Worm (Caenorhabditis elegans) whole organism, L4/young adult: ENCODE results near the gene unc-104.

Source experiments
- dao-5 ChIP-seq: sonication (generic microtip); optimal IDR thresholded peaks from 2 replicates; lab custom pipeline; 2016; ENCODE audit warnings: missing genotype, missing genetic modification characterization, moderate library complexity, missing compliant biosample characterization
- him-1 ChIP-seq: sonication (generic microtip); optimal IDR thresholded peaks from 2 replicates; lab custom pipeline; 2016; ENCODE audit warnings: missing genotype, missing genetic modification reagents, missing genetic modification characterization, missing compliant biosample characterization

DNA sequence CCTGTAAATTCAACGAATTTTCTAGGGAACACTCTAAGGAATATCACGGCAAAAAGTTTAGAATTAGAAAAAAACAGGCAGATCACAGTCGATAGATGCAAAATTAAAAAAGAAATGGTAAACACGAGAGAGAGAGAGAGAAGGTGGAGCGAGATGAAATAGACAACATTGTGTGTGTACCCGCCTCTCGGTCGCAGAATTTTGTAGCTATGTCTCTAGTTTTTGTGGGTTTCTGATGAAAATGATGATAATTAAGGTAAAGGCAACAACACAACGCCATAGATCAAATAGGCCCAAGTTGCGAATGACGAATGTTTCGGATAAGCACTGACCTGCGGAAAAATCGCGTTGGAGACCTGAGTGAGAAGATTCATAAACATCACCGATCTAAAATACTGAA, 21.3 kb upstream of the unc-104 start, which contains the start of gene sod-1:
- no peak for TF ChIP-seq him-1 (tag; lab: Kevin White, UChicago)
- TF ChIP-seq dao-5 (tag; lab: Kevin White, UChicago), result no peak
